Fruit fly (Drosophila melanogaster) whole organism: ENCODE results near the gene CG11999.
A peak's percentile ranks its signal among the peaks of the same experiment; 100 is the strongest.

Experiments used
- CG8478 ChIP-seq: fragments of >200 bp; optimal IDR thresholded peaks from 2 replicates; lab custom pipeline; 2018; ENCODE audit warnings: inconsistent platforms
- Dll ChIP-seq: fragments of >200 bp; optimal IDR thresholded peaks from 2 replicates; lab custom pipeline; 2017
- EcR ChIP-seq, 2 experiments: fragments of >200 bp; optimal IDR thresholded peaks; 2 replicates each; lab custom pipeline; 2017; ENCODE audit warnings: missing biosample characterization in 2 of 2, missing genetic modification characterization in 2 of 2, missing genetic modification reagents in 2 of 2
- pan ChIP-seq: fragments of >200 bp; optimal IDR thresholded peaks from 2 replicates; lab custom pipeline; 2017
- psq ChIP-seq: fragments of >200 bp; optimal IDR thresholded peaks from 2 replicates; lab custom pipeline; 2017
- usp ChIP-seq: fragments of >200 bp; optimal IDR thresholded peaks from 2 replicates; lab custom pipeline; 2017; ENCODE audit warnings: missing biosample characterization, missing genetic modification characterization, mixed read lengths

Gene CG11999

DNA sequence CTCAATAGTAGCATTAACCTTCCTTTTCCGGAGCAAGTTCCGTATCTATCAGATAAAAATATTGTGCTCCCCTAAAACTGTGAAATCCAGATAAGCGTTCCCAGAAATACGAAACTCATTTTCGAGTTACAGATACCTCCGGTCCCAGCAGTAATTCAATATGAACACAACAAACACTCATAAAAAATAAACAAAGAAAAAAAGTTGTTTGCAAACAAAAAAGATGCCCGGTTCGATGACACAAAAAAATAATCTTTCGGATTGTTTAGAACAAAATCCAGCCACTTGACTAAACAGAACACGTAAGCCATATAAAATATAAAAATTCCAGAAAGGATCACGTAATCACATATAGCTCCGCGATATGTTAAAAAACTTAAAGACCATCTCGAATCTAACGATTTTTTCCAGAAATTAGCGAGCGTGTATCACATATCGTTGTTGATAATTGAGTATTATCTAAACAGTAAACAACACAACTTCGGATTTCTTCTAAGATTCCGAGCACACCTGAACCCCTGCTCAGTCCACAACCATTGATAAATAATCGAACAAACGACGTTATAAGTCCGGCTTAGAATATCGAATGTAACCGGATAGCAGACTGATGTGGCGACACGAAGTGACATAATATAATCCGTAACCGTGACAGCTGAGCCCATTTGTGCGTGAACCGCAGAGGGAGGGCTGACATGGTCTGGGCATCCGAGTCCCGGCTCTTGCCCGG is 35.3 kb downstream of the CG11999 start:
- TF ChIP-seq pan (lab: Kevin White, UChicago) (no peak), psq (lab: Kevin White, UChicago) (no peak), EcR (GFP tag; optimal IDR thresholded peaks at IDR 0.05; lab: Kevin White, UChicago) (no peak), usp (GFP tag; lab: Kevin White, UChicago) (no peak), Dll (lab: Kevin White, UChicago) (no peak), CG8478 (no peak)

DNA sequence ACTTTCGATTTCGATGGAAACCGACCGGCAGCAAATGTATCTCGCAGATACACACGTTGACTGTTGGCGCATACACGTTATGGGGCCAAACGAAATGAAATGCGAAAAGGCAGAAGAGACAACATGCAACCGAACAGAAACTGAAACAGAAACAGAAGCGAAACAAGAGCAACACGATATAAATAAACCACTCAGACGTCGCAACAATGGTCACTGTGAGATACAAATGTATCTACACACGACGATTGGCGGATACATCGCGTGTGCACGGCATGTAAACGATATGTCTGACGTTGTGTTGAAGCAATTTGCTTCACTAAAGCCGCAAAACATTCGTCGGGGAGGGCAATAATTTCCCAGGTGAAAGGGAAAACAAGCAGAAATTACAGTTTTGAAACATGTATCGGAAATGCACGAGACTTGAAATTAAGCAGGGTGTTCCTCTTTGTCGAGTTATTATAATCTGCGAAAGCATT is 36.9 kb downstream of the CG11999 start:
- no peak for TF ChIP-seq usp (GFP tag; lab: Kevin White, UChicago)
- TF ChIP-seq Dll (lab: Kevin White, UChicago): no peak
- TF ChIP-seq pan (lab: Kevin White, UChicago): no peak
- no peak for TF ChIP-seq psq (lab: Kevin White, UChicago)
- TF ChIP-seq EcR (GFP tag; optimal IDR thresholded peaks at IDR 0.05; lab: Kevin White, UChicago): no peak
- TF ChIP-seq CG8478: no peak

dm6 chr3R:5316790-5317189 is 37.8 kb downstream of the CG11999 start:
- TF ChIP-seq CG8478 (no peak), usp (GFP tag; lab: Kevin White, UChicago) (no peak), psq (lab: Kevin White, UChicago) (no peak), Dll (lab: Kevin White, UChicago) (no peak), EcR (GFP tag; optimal IDR thresholded peaks at IDR 0.05; lab: Kevin White, UChicago) (peak in 1 of 2 experiments; percentile 26), pan (lab: Kevin White, UChicago) (no peak)

- TF ChIP-seq pan (lab: Kevin White, UChicago) (no peak), psq (lab: Kevin White, UChicago) (no peak)
These were observed 38.7 kb downstream of the CG11999 start for dm6 chr3R:5315871-5316270.

DNA sequence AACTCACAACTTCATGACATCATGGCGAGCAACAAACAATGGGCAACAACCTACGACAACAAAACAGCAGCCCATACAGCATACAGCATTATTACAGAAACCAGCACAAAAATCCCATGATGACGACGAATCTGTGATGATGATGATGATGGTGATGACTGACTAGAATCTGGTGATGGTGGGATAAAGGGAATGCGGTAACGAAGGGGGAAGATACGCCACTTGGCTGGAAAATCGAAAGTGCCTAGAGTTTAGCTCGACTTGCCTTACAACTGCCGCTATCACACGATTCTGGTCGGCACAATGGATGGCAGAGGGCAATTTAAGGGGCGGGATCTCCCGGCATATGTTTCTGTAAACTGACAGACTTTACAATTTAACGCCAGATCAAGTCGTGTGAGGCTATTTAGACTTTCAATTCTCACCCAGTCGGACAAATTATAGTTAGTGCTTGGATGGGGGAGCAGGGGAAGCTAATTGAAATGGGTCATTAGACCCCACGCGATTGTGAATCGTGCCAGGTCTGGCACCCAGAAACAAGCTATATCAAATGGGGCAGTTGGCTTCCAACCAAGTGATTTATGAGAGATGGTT is 39.4 kb downstream of the CG11999 start:
- no peak for TF ChIP-seq usp (GFP tag; lab: Kevin White, UChicago)
- TF ChIP-seq Dll (lab: Kevin White, UChicago): no peak
- TF ChIP-seq CG8478: no peak
- TF ChIP-seq pan (lab: Kevin White, UChicago): no peak
- TF ChIP-seq EcR (GFP tag; optimal IDR thresholded peaks at IDR 0.05; lab: Kevin White, UChicago): no peak

DNA sequence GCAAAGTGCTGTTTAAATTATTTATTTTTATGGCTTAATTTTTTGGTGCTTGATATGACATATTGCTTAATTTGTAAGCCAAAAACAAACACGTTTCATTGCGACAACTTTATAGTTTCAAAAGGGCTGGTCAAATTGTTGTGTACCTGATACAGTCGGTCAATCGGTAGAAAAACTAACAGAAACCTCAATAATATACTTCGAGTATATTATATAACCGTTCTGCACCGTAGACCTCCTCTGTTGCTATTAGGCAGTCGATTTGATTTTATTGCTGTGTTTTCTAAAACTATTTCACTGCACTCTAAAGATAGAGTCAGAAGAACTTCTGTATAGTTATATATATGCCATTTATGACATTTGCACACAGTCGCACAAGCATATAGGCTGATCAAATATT is 44.3 kb downstream of the CG11999 start:
- TF ChIP-seq psq (lab: Kevin White, UChicago) (no peak), usp (GFP tag; lab: Kevin White, UChicago) (no peak), pan (lab: Kevin White, UChicago) (no peak)

DNA sequence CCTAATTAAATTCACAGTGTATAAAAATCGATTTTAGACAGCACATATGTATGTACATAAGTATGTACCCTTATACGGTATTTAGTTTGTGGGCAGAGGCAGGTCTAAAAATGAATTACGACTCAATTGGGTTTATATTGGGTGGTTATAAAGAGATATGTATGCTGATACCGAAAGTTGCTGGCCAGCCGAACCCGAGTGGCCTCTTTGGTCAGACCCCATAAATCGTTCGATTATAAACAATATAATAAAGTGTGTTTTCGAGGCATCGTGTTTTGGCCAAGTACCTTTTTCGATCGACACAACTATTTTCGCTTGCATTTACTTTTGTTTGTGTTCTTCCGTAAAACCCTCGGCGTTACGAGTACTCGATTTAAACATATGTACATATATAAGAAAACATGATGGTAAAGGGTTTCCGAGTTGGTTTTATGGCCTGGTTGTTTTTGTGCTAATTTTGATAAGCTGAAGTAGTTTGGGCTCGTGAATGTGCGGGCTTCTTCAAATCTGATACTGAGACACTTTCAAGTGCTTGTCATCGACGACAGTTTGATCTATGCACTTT is 45.2 kb downstream of the CG11999 start:
- TF ChIP-seq CG8478 (no peak), Dll (lab: Kevin White, UChicago) (no peak), psq (lab: Kevin White, UChicago) (no peak)

dm6 chr3R:5308137-5308797 is 46.3 kb downstream of the CG11999 start:
- no peak for TF ChIP-seq usp (GFP tag; lab: Kevin White, UChicago)
- no peak for TF ChIP-seq CG8478
- no peak for TF ChIP-seq psq (lab: Kevin White, UChicago)
- TF ChIP-seq pan (lab: Kevin White, UChicago): no peak
- TF ChIP-seq Dll (lab: Kevin White, UChicago): no peak
- no peak for TF ChIP-seq EcR (GFP tag; optimal IDR thresholded peaks at IDR 0.05; lab: Kevin White, UChicago)

dm6 chr3R:5305850-5306483 is 48.6 kb downstream of the CG11999 start:
- no peak for TF ChIP-seq CG8478
- no peak for TF ChIP-seq Dll (lab: Kevin White, UChicago)
- no peak for TF ChIP-seq EcR (GFP tag; optimal IDR thresholded peaks at IDR 0.05; lab: Kevin White, UChicago)
- no peak for TF ChIP-seq usp (GFP tag; lab: Kevin White, UChicago)
- no peak for TF ChIP-seq pan (lab: Kevin White, UChicago)
- TF ChIP-seq psq (lab: Kevin White, UChicago): no peak
